Fruit fly (Drosophila melanogaster): Measurements from ENCODE around the gene CG15734.
"Not testable (repeated sequence)": the region's sequence is repeated elsewhere in the genome, so short reads cannot be mapped to it uniquely, and the experiment has no call there.

Gene CG15734

dm6 chrX:12086925-12087324 is at the start of gene CG15734:
Gene CG15734 (minus strand): TSS chrX:12087025.
- not testable (repeated sequence) for TF ChIP-seq Clk (GFP tag; optimal IDR thresholded peaks at IDR 0.05); cnc (optimal IDR thresholded peaks at IDR 0.05); ovo (GFP tag; optimal IDR thresholded peaks at IDR 0.05)

- no peak for TF ChIP-seq CG33017 (tag; optimal IDR thresholded peaks at IDR 0.05)
- TF ChIP-seq CG7045 (GFP tag; optimal IDR thresholded peaks at IDR 0.05): no peak
- TF ChIP-seq ovo (GFP tag; optimal IDR thresholded peaks at IDR 0.05): no peak
- TF ChIP-seq CG11617 (GFP tag; optimal IDR thresholded peaks at IDR 0.05): no peak
- no peak for TF ChIP-seq kay (GFP tag; ENCODE audit: borderline replicate concordance)
- no peak for TF ChIP-seq CG14711 (tag; optimal IDR thresholded peaks at IDR 0.05)
- TF ChIP-seq tj (GFP tag; optimal IDR thresholded peaks at IDR 0.05): no peak
- no peak for TF ChIP-seq cnc (optimal IDR thresholded peaks at IDR 0.05)
- no peak for TF ChIP-seq Hr96 (GFP tag; optimal IDR thresholded peaks at IDR 0.05)
- TF ChIP-seq toe (GFP tag; optimal IDR thresholded peaks at IDR 0.05): no peak
- no peak for TF ChIP-seq CG1620 (GFP tag; optimal IDR thresholded peaks at IDR 0.05)
- TF ChIP-seq CG5204 (GFP tag; optimal IDR thresholded peaks at IDR 0.05): no peak
- no peak for TF ChIP-seq CG12768 (GFP tag; optimal IDR thresholded peaks at IDR 0.05)
- no peak for TF ChIP-seq Crg-1 (GFP tag; optimal IDR thresholded peaks at IDR 0.05)
- TF ChIP-seq cic (GFP tag; optimal IDR thresholded peaks at IDR 0.05): no peak
- TF ChIP-seq Clk (GFP tag; optimal IDR thresholded peaks at IDR 0.05): no peak
- TF ChIP-seq CG7101 (tag; optimal IDR thresholded peaks at IDR 0.05): no peak
Observed at dm6 chrX:12128045-12128444, 41.2 kb upstream of the CG15734 start.

dm6 chrX:12119349-12119748 is 32.5 kb upstream of the CG15734 start:
- TF ChIP-seq CG14711 (tag; optimal IDR thresholded peaks at IDR 0.05) (no peak), Clk (GFP tag; optimal IDR thresholded peaks at IDR 0.05) (no peak), Crg-1 (GFP tag; optimal IDR thresholded peaks at IDR 0.05) (no peak), CG5204 (GFP tag; optimal IDR thresholded peaks at IDR 0.05) (no peak), Mnt (GFP tag; optimal IDR thresholded peaks at IDR 0.05) (no peak), CG11617 (GFP tag; optimal IDR thresholded peaks at IDR 0.05) (no peak), pad (GFP tag; optimal IDR thresholded peaks at IDR 0.05) (no peak), tj (GFP tag; optimal IDR thresholded peaks at IDR 0.05) (no peak)

- TF ChIP-seq CG12768 (GFP tag; optimal IDR thresholded peaks at IDR 0.05): no peak
- TF ChIP-seq CG11617 (GFP tag; optimal IDR thresholded peaks at IDR 0.05): no peak
- TF ChIP-seq bab1 (GFP tag; optimal IDR thresholded peaks at IDR 0.05): no peak
- TF ChIP-seq CG7045 (GFP tag; optimal IDR thresholded peaks at IDR 0.05): no peak
- TF ChIP-seq cic (GFP tag; optimal IDR thresholded peaks at IDR 0.05): no peak
- TF ChIP-seq Mnt (GFP tag; optimal IDR thresholded peaks at IDR 0.05): no peak
- no peak for TF ChIP-seq toe (GFP tag; optimal IDR thresholded peaks at IDR 0.05)
- no peak for TF ChIP-seq Crg-1 (GFP tag; optimal IDR thresholded peaks at IDR 0.05)
- TF ChIP-seq Hr96 (GFP tag; optimal IDR thresholded peaks at IDR 0.05): no peak
- TF ChIP-seq tj (GFP tag; optimal IDR thresholded peaks at IDR 0.05): no peak
- TF ChIP-seq ovo (GFP tag; optimal IDR thresholded peaks at IDR 0.05): no peak
- TF ChIP-seq Clk (GFP tag; optimal IDR thresholded peaks at IDR 0.05): no peak
- no peak for TF ChIP-seq kay (GFP tag; ENCODE audit: borderline replicate concordance)
- no peak for TF ChIP-seq cnc (optimal IDR thresholded peaks at IDR 0.05)
Observed at dm6 chrX:12106900-12107299, 20.1 kb upstream of the CG15734 start, which contains the start of gene CG2750. Gene CG2750 (plus strand): TSS chrX:12107200.

- TF ChIP-seq CG7045 (GFP tag; optimal IDR thresholded peaks at IDR 0.05) (no peak), Crg-1 (GFP tag; optimal IDR thresholded peaks at IDR 0.05) (no peak), CG11617 (GFP tag; optimal IDR thresholded peaks at IDR 0.05) (no peak), CG5204 (GFP tag; optimal IDR thresholded peaks at IDR 0.05) (no peak), cnc (optimal IDR thresholded peaks at IDR 0.05) (no peak), Clk (GFP tag; optimal IDR thresholded peaks at IDR 0.05) (no peak), kay (GFP tag; ENCODE audit: borderline replicate concordance) (no peak), Mnt (GFP tag; optimal IDR thresholded peaks at IDR 0.05) (no peak), CG14711 (tag; optimal IDR thresholded peaks at IDR 0.05) (no peak), ovo (GFP tag; optimal IDR thresholded peaks at IDR 0.05) (no peak)
Observed at dm6 chrX:12104219-12104618, 17.4 kb upstream of the CG15734 start.

dm6 chrX:12103740-12104139 is 16.9 kb upstream of the CG15734 start, which contains the start of gene CG11356:
Gene CG11356 (minus strand): TSS chrX:12103840.
- TF ChIP-seq Mnt (GFP tag; optimal IDR thresholded peaks at IDR 0.05): no peak
- TF ChIP-seq CG33017 (tag; optimal IDR thresholded peaks at IDR 0.05): no peak
- TF ChIP-seq CG1620 (GFP tag; optimal IDR thresholded peaks at IDR 0.05): no peak
- no peak for TF ChIP-seq toe (GFP tag; optimal IDR thresholded peaks at IDR 0.05)
- no peak for TF ChIP-seq bab1 (GFP tag; optimal IDR thresholded peaks at IDR 0.05)
- TF ChIP-seq cnc (optimal IDR thresholded peaks at IDR 0.05): no peak
- TF ChIP-seq tj (GFP tag; optimal IDR thresholded peaks at IDR 0.05): no peak
- TF ChIP-seq CG12768 (GFP tag; optimal IDR thresholded peaks at IDR 0.05): no peak

- TF ChIP-seq cic (GFP tag; optimal IDR thresholded peaks at IDR 0.05) (no peak), CG7045 (GFP tag; optimal IDR thresholded peaks at IDR 0.05) (no peak), Crg-1 (GFP tag; optimal IDR thresholded peaks at IDR 0.05) (no peak), tj (GFP tag; optimal IDR thresholded peaks at IDR 0.05) (no peak), cnc (optimal IDR thresholded peaks at IDR 0.05) (no peak), kay (GFP tag; ENCODE audit: borderline replicate concordance) (no peak), bab1 (GFP tag; optimal IDR thresholded peaks at IDR 0.05) (no peak), CG1620 (GFP tag; optimal IDR thresholded peaks at IDR 0.05) (no peak), CG14711 (tag; optimal IDR thresholded peaks at IDR 0.05) (no peak), Hr96 (GFP tag; optimal IDR thresholded peaks at IDR 0.05) (no peak), CG7101 (tag; optimal IDR thresholded peaks at IDR 0.05) (no peak), ovo (GFP tag; optimal IDR thresholded peaks at IDR 0.05) (no peak), pad (GFP tag; optimal IDR thresholded peaks at IDR 0.05) (no peak), CG12768 (GFP tag; optimal IDR thresholded peaks at IDR 0.05) (no peak)
Observed at dm6 chrX:12090195-12090784, 3.5 kb upstream of the CG15734 start.

Data from whole organism, adult.